Fruit fly (Drosophila melanogaster) whole organism, prepupa: ENCODE data around the gene Acp65Aa.

Source experiments
- Blimp-1 ChIP-seq: fragments of 200-800 bp; sonication (Bioruptor generic); optimal IDR thresholded peaks from 3 replicates; lab custom pipeline; 2017; ENCODE audit warnings: missing biosample characterization, missing genetic modification characterization, mild to moderate bottlenecking, moderate library complexity, missing genetic modification reagents
- CG11762 ChIP-seq: fragments of 200-800 bp; sonication (Bioruptor generic); optimal IDR thresholded peaks from 3 replicates; lab custom pipeline; 2016; ENCODE audit warnings: missing biosample characterization, missing genetic modification characterization; ENCODE audit not compliant: insufficient read depth
- CG11902 ChIP-seq: fragments of 200-800 bp; sonication (Bioruptor generic); optimal IDR thresholded peaks from 3 replicates; lab custom pipeline; 2016; ENCODE audit warnings: missing biosample characterization, missing genetic modification characterization
- CG1621 ChIP-seq: fragments of 200-800 bp; sonication (Bioruptor generic); optimal IDR thresholded peaks from 3 replicates; lab custom pipeline; 2018; ENCODE audit warnings: missing biosample characterization, mild to moderate bottlenecking, missing genetic modification characterization
- CG16779 ChIP-seq: fragments of 200-800 bp; sonication (Bioruptor generic); optimal IDR thresholded peaks from 3 replicates; lab custom pipeline; 2017; ENCODE audit warnings: missing biosample characterization, mild to moderate bottlenecking, missing genetic modification characterization
- CG3032 ChIP-seq: fragments of 200-800 bp; optimal IDR thresholded peaks from 2 replicates; lab custom pipeline; 2019; ENCODE audit warnings: missing biosample characterization, mild to moderate bottlenecking, missing genetic modification characterization, moderate library complexity
- CG32006 ChIP-seq: fragments of 200-800 bp; sonication (Bioruptor generic); optimal IDR thresholded peaks from 3 replicates; lab custom pipeline; 2017; ENCODE audit warnings: missing biosample characterization, mild to moderate bottlenecking, missing genetic modification characterization
- CG34406 ChIP-seq: fragments of 200-800 bp; sonication (Bioruptor generic); optimal IDR thresholded peaks from 3 replicates; lab custom pipeline; 2016; ENCODE audit warnings: missing biosample characterization, missing genetic modification characterization
- CG3919 ChIP-seq: fragments of 200-800 bp; sonication (Bioruptor generic); optimal IDR thresholded peaks from 3 replicates; lab custom pipeline; 2016; ENCODE audit warnings: missing biosample characterization, missing genetic modification characterization
- CG4318 ChIP-seq: fragments of 200-800 bp; sonication (Bioruptor generic); optimal IDR thresholded peaks from 3 replicates; lab custom pipeline; 2017; ENCODE audit warnings: missing biosample characterization, mild to moderate bottlenecking, missing genetic modification characterization
- CG6163 ChIP-seq: fragments of 200-800 bp; sonication (Bioruptor generic); IDR thresholded peaks from 3 replicates; pipeline ENCODE4 v1.3.6; 2022; ENCODE audit warnings: missing biosample characterization, missing genetic modification characterization
- CG6276 ChIP-seq: fragments of 200-800 bp; sonication (Bioruptor generic); optimal IDR thresholded peaks from 2 replicates; lab custom pipeline; 2017; ENCODE audit warnings: missing biosample characterization, mild to moderate bottlenecking, missing genetic modification characterization
- CG6792 ChIP-seq: fragments of 200-800 bp; sonication (Bioruptor generic); optimal IDR thresholded peaks from 3 replicates; lab custom pipeline; 2016; ENCODE audit warnings: missing biosample characterization, missing genetic modification characterization
- CG7368 ChIP-seq: fragments of 200-800 bp; sonication (Bioruptor generic); optimal IDR thresholded peaks from 3 replicates; lab custom pipeline; 2016; ENCODE audit warnings: missing biosample characterization, missing genetic modification characterization
- CG8319 ChIP-seq: fragments of 200-800 bp; sonication (Bioruptor generic); optimal IDR thresholded peaks from 3 replicates; lab custom pipeline; 2016; ENCODE audit warnings: missing biosample characterization, missing genetic modification characterization
- CG8632 ChIP-seq: fragments of 200-800 bp; sonication (Bioruptor generic); optimal IDR thresholded peaks from 3 replicates; lab custom pipeline; 2016; ENCODE audit warnings: missing biosample characterization, missing genetic modification characterization
- Eip93F ChIP-seq: fragments of 200-800 bp; sonication (Bioruptor generic); optimal IDR thresholded peaks from 2 replicates; lab custom pipeline; 2016; ENCODE audit warnings: missing biosample characterization, mild to moderate bottlenecking, missing genetic modification characterization
- Ets21C ChIP-seq: fragments of 200-800 bp; sonication (Bioruptor generic); optimal IDR thresholded peaks from 3 replicates; lab custom pipeline; 2016; ENCODE audit warnings: missing biosample characterization, missing genetic modification characterization
- Gug ChIP-seq: fragments of 200-800 bp; sonication (Bioruptor generic); IDR thresholded peaks from 2 replicates; pipeline ENCODE4 v1.3.6; 2022; ENCODE audit warnings: missing biosample characterization, missing genetic modification characterization
- Hr38 ChIP-seq: sonication (Bioruptor generic); optimal IDR thresholded peaks from 2 replicates; lab custom pipeline; 2016; ENCODE audit warnings: missing biosample characterization, missing genetic modification characterization
- Hr39 ChIP-seq: fragments of 200-800 bp; sonication (Bioruptor generic); optimal IDR thresholded peaks from 2 replicates; lab custom pipeline; 2016; ENCODE audit warnings: missing biosample characterization, missing genetic modification characterization
- Lpt ChIP-seq: fragments of 200-800 bp; sonication (Bioruptor generic); optimal IDR thresholded peaks from 3 replicates; lab custom pipeline; 2016; ENCODE audit warnings: missing biosample characterization, missing genetic modification characterization
- OdsH ChIP-seq: fragments of 200-800 bp; sonication (Bioruptor generic); optimal IDR thresholded peaks from 3 replicates; lab custom pipeline; 2016; ENCODE audit warnings: missing biosample characterization, missing genetic modification characterization
- Smox ChIP-seq: fragments of 200-800 bp; sonication (Bioruptor generic); optimal IDR thresholded peaks from 3 replicates; lab custom pipeline; 2016; ENCODE audit warnings: missing biosample characterization, missing genetic modification characterization
- Sox102F ChIP-seq: fragments of 200-800 bp; sonication (Bioruptor generic); optimal IDR thresholded peaks from 2 replicates; lab custom pipeline; 2016; ENCODE audit warnings: missing biosample characterization, mild to moderate bottlenecking, missing genetic modification characterization
- Sox15 ChIP-seq: fragments of 200-800 bp; sonication (Bioruptor generic); optimal IDR thresholded peaks from 3 replicates; lab custom pipeline; 2016; ENCODE audit warnings: missing biosample characterization, missing genetic modification characterization
- achi ChIP-seq: fragments of 200-800 bp; sonication (Bioruptor generic); optimal IDR thresholded peaks from 3 replicates; lab custom pipeline; 2016; ENCODE audit warnings: missing biosample characterization, missing genetic modification characterization
- acj6 ChIP-seq: fragments of 200-800 bp; sonication (Bioruptor generic); optimal IDR thresholded peaks from 3 replicates; lab custom pipeline; 2016; ENCODE audit warnings: missing biosample characterization, missing genetic modification characterization
- dac ChIP-seq: fragments of 200-800 bp; sonication (Bioruptor generic); optimal IDR thresholded peaks from 2 replicates; lab custom pipeline; 2017; ENCODE audit warnings: missing biosample characterization, mild to moderate bottlenecking, missing genetic modification characterization
- eg ChIP-seq: fragments of 200-800 bp; sonication (Bioruptor generic); IDR thresholded peaks from 3 replicates; pipeline ENCODE4 v1.3.6; 2022; ENCODE audit warnings: missing biosample characterization, missing genetic modification characterization
- esn ChIP-seq: fragments of 200-800 bp; sonication (Bioruptor generic); optimal IDR thresholded peaks from 2 replicates; lab custom pipeline; 2016; ENCODE audit warnings: missing biosample characterization, mild to moderate bottlenecking, missing genetic modification characterization, moderate library complexity
- fd85E ChIP-seq: fragments of 200-800 bp; sonication (Bioruptor generic); optimal IDR thresholded peaks from 3 replicates; lab custom pipeline; 2016; ENCODE audit warnings: missing biosample characterization, missing genetic modification characterization
- fkh ChIP-seq: fragments of 200-800 bp; sonication (Bioruptor generic); optimal IDR thresholded peaks from 3 replicates; lab custom pipeline; 2017; ENCODE audit warnings: missing biosample characterization, mild to moderate bottlenecking, missing genetic modification characterization, moderate library complexity
- lz ChIP-seq: fragments of 200-800 bp; sonication (Bioruptor generic); optimal IDR thresholded peaks from 3 replicates; lab custom pipeline; 2016; ENCODE audit warnings: missing biosample characterization, missing genetic modification characterization
- salr ChIP-seq, 2 experiments: fragments of 200-800 bp; sonication (Bioruptor generic); optimal IDR thresholded peaks; 3 replicates each; lab custom pipeline; 2016 to 2018; ENCODE audit warnings: missing biosample characterization in 2 of 2, missing genetic modification characterization in 2 of 2, mild to moderate bottlenecking in 1 of 2
- spab ChIP-seq: fragments of 200-800 bp; sonication (Bioruptor generic); optimal IDR thresholded peaks from 2 replicates; lab custom pipeline; 2017; ENCODE audit warnings: missing biosample characterization, mild to moderate bottlenecking, missing genetic modification characterization, missing genetic modification reagents
- ss ChIP-seq, 2 experiments: fragments of 200-800 bp; sonication (Bioruptor generic); optimal IDR thresholded peaks; 2 replicates in 1 of 2; 3 replicates in 1 of 2; lab custom pipeline; 2017 to 2018; ENCODE audit warnings: mild to moderate bottlenecking in 2 of 2, missing biosample characterization in 2 of 2, missing genetic modification characterization in 2 of 2, moderate library complexity in 1 of 2
- vri ChIP-seq: fragments of 200-800 bp; sonication (Bioruptor generic); optimal IDR thresholded peaks from 3 replicates; lab custom pipeline; 2016; ENCODE audit warnings: missing biosample characterization, mild to moderate bottlenecking, missing genetic modification characterization

Gene Acp65Aa

dm6 chr3L:6181776-6182175 lies 29.2 kb upstream of the Acp65Aa start, which contains the start of gene CG10274 (continued):
- TF ChIP-seq fd85E (GFP tag; lab: Kevin White, UChicago) (no peak), CG16779 (tag; lab: Kevin White, UChicago) (no peak), Sox102F (no peak), CG3032 (peak; percentile 78), fkh (peak; percentile 98), vri (no peak), CG6163 (GFP tag; lab: Robert Waterston, UW) (peak; percentile 42; the same call in 2 of the 3 replicates), CG34406 (GFP tag; lab: Kevin White, UChicago) (no peak), Eip93F (no peak), Gug (GFP tag; lab: Robert Waterston, UW) (peak; percentile 43; the same call in 1 of the 2 replicates), CG6792 (GFP tag; lab: Kevin White, UChicago) (peak; percentile 46), achi (GFP tag; lab: Kevin White, UChicago) (no peak), CG7368 (GFP tag; lab: Kevin White, UChicago) (no peak), eg (peak; percentile 36; the same call in 1 of the 3 replicates), Lpt (no peak), dac (GFP tag; lab: Kevin White, UChicago) (no peak), CG32006 (no peak), salr (GFP tag; optimal IDR thresholded peaks at IDR 0.05; lab: Kevin White, UChicago) (peak in 1 of 2 experiments; percentile 22), Smox (GFP tag; lab: Kevin White, UChicago) (no peak), Hr38 (GFP tag; lab: Kevin White, UChicago) (no peak), Blimp-1 (GFP tag; lab: Kevin White, UChicago) (no peak), acj6 (GFP tag; lab: Kevin White, UChicago) (no peak), OdsH (no peak), Ets21C (GFP tag; lab: Kevin White, UChicago) (no peak), CG11902 (GFP tag; lab: Kevin White, UChicago) (peak; percentile 63), CG8319 (GFP tag; lab: Kevin White, UChicago) (peak; percentile 52), spab (GFP tag; lab: Kevin White, UChicago) (no peak), CG11762 (GFP tag; lab: Kevin White, UChicago) (no peak), CG8632 (no peak)

- TF ChIP-seq esn (GFP tag; lab: Kevin White, UChicago), result peak; percentile 53
- TF ChIP-seq CG3032, result peak; percentile 57
- peak; percentile 14; the same call in 1 of the 2 replicates for TF ChIP-seq Gug (GFP tag; lab: Robert Waterston, UW)
- TF ChIP-seq CG32006, result no peak
- peak; percentile 18 for TF ChIP-seq Sox15 (GFP tag; lab: Kevin White, UChicago)
- TF ChIP-seq, all 60 proteins: peak for 4
Observed at dm6 chr3L:6173826-6174255, 21.3 kb upstream of the Acp65Aa start, which contains the start of the genes fmt and CG7376. TSS of gene fmt (minus strand) at chr3L:6173880. TSS of gene CG7376 (plus strand) at chr3L:6174248.

dm6 chr3L:6162483-6163128 lies 10.1 kb upstream of the Acp65Aa start, which contains the start of gene Prdm13:
TSS of gene Prdm13 (plus strand) at chr3L:6163127.
- TF ChIP-seq ss (GFP tag; optimal IDR thresholded peaks at IDR 0.05; lab: Kevin White, UChicago) (no peak), CG11902 (GFP tag; lab: Kevin White, UChicago) (no peak), CG1621 (tag; lab: Kevin White, UChicago) (no peak), fkh (no peak), CG8632 (no peak), salr (GFP tag; optimal IDR thresholded peaks at IDR 0.05; lab: Kevin White, UChicago) (no peak), lz (no peak), dac (GFP tag; lab: Kevin White, UChicago) (no peak), CG6276 (GFP tag; lab: Kevin White, UChicago) (no peak), Hr38 (GFP tag; lab: Kevin White, UChicago) (no peak), Blimp-1 (GFP tag; lab: Kevin White, UChicago) (no peak), CG34406 (GFP tag; lab: Kevin White, UChicago) (no peak), CG3919 (GFP tag; lab: Kevin White, UChicago) (no peak), spab (GFP tag; lab: Kevin White, UChicago) (no peak), fd85E (GFP tag; lab: Kevin White, UChicago) (no peak), Hr39 (GFP tag; lab: Kevin White, UChicago) (no peak), CG6163 (GFP tag; lab: Robert Waterston, UW) (no peak), CG4318 (GFP tag; lab: Kevin White, UChicago) (no peak), Lpt (no peak)
